Fruit fly (Drosophila melanogaster) whole organism, pupa: ENCODE measurements around the gene CG5043.

ENCODE experiments used
- CG10348 ChIP-seq: fragments of 200-800 bp; sonication (Bioruptor generic); IDR thresholded peaks from 2 replicates; pipeline ENCODE4 v1.3.6; 2022; ENCODE audit warnings: missing biosample characterization, missing genetic modification characterization
- CG12605 ChIP-seq: fragments of 200-800 bp; sonication (Bioruptor generic); IDR thresholded peaks from 2 replicates; pipeline ENCODE4 v1.3.6; 2022; ENCODE audit warnings: missing biosample characterization, missing genetic modification characterization
- CG13204 ChIP-seq: fragments of 200-800 bp; sonication (Bioruptor generic); optimal IDR thresholded peaks from 2 replicates; lab custom pipeline; 2018; ENCODE audit warnings: missing biosample characterization, mild to moderate bottlenecking, missing genetic modification characterization, moderate library complexity
- CG14655 ChIP-seq: fragments of 200-800 bp; sonication (Bioruptor generic); optimal IDR thresholded peaks from 3 replicates; lab custom pipeline; 2017; ENCODE audit warnings: mild to moderate bottlenecking, missing biosample characterization, missing genetic modification reagents, missing genetic modification characterization
- CG15710 ChIP-seq: fragments of 200-800 bp; sonication (Bioruptor generic); optimal IDR thresholded peaks from 2 replicates; lab custom pipeline; 2018; ENCODE audit warnings: missing biosample characterization, mild to moderate bottlenecking, missing genetic modification characterization, moderate library complexity
- CG17806 ChIP-seq: fragments of 200-800 bp; sonication (Bioruptor generic); optimal IDR thresholded peaks from 2 replicates; lab custom pipeline; 2018; ENCODE audit warnings: missing biosample characterization, mild to moderate bottlenecking, missing genetic modification characterization, moderate library complexity
- CG32121 ChIP-seq: fragments of 200-800 bp; sonication (Bioruptor generic); IDR thresholded peaks from 2 replicates; pipeline ENCODE4 v1.3.6; 2022; ENCODE audit warnings: missing biosample characterization, missing genetic modification characterization
- CG34367 ChIP-seq: fragments of 200-800 bp; sonication (Bioruptor generic); optimal IDR thresholded peaks from 2 replicates; lab custom pipeline; 2018; ENCODE audit warnings: missing biosample characterization, mild to moderate bottlenecking, missing genetic modification characterization
- CG4496 ChIP-seq: fragments of 200-800 bp; sonication (Bioruptor generic); IDR thresholded peaks from 3 replicates; pipeline ENCODE4 v1.3.6; 2022; ENCODE audit warnings: missing biosample characterization, missing genetic modification characterization
- CG8159 ChIP-seq: fragments of 200-800 bp; sonication (Bioruptor generic); optimal IDR thresholded peaks from 3 replicates; lab custom pipeline; 2018; ENCODE audit warnings: missing biosample characterization, mild to moderate bottlenecking, missing genetic modification characterization, moderate library complexity
- CG8301 ChIP-seq: fragments of 200-800 bp; sonication (Bioruptor generic); optimal IDR thresholded peaks from 2 replicates; lab custom pipeline; 2018; ENCODE audit warnings: missing biosample characterization, mild to moderate bottlenecking, missing genetic modification characterization
- CG9948 ChIP-seq: fragments of 200-800 bp; sonication (Bioruptor generic); optimal IDR thresholded peaks from 2 replicates; lab custom pipeline; 2018; ENCODE audit warnings: missing biosample characterization, mild to moderate bottlenecking, missing genetic modification characterization, moderate library complexity
- D1 ChIP-seq: fragments of 200-800 bp; sonication (Bioruptor generic); optimal IDR thresholded peaks from 2 replicates; lab custom pipeline; 2018; ENCODE audit warnings: missing biosample characterization, mild to moderate bottlenecking, missing genetic modification characterization, moderate library complexity
- EcR ChIP-seq: fragments of 200-800 bp; sonication (Bioruptor generic); optimal IDR thresholded peaks from 3 replicates; lab custom pipeline; 2019; ENCODE audit warnings: missing biosample characterization, missing genetic modification characterization, mild to moderate bottlenecking, moderate library complexity, missing genetic modification reagents
- Ets98B ChIP-seq: fragments of 200-800 bp; sonication (Bioruptor generic); IDR thresholded peaks from 2 replicates; pipeline ENCODE4 v1.3.6; 2022; ENCODE audit warnings: missing biosample characterization, missing genetic modification characterization
- Pif1A ChIP-seq: fragments of 200-800 bp; sonication (Bioruptor generic); optimal IDR thresholded peaks from 3 replicates; lab custom pipeline; 2016; ENCODE audit warnings: missing biosample characterization, missing genetic modification characterization
- Pif1B ChIP-seq: fragments of 200-800 bp; sonication (Bioruptor generic); optimal IDR thresholded peaks from 3 replicates; lab custom pipeline; 2016; ENCODE audit warnings: missing biosample characterization, missing genetic modification characterization
- Snoo ChIP-seq: fragments of 200-800 bp; sonication (Bioruptor generic); optimal IDR thresholded peaks from 3 replicates; lab custom pipeline; 2017; ENCODE audit warnings: missing biosample characterization, mild to moderate bottlenecking, missing genetic modification characterization, inconsistent platforms
- fd96Ca ChIP-seq: fragments of 200-800 bp; sonication (Bioruptor generic); IDR thresholded peaks from 3 replicates; pipeline ENCODE4 v1.3.6; 2022; ENCODE audit warnings: missing biosample characterization, missing genetic modification characterization
- gl ChIP-seq: fragments of 200-800 bp; sonication (Bioruptor generic); optimal IDR thresholded peaks from 2 replicates; lab custom pipeline; 2018; ENCODE audit warnings: missing biosample characterization, mild to moderate bottlenecking, missing genetic modification characterization
- rn ChIP-seq: fragments of 200-800 bp; sonication (Bioruptor generic); IDR thresholded peaks from 2 replicates; pipeline ENCODE4 v1.3.6; 2022; ENCODE audit warnings: missing biosample characterization, missing genetic modification characterization

The CG5043 gene

DNA sequence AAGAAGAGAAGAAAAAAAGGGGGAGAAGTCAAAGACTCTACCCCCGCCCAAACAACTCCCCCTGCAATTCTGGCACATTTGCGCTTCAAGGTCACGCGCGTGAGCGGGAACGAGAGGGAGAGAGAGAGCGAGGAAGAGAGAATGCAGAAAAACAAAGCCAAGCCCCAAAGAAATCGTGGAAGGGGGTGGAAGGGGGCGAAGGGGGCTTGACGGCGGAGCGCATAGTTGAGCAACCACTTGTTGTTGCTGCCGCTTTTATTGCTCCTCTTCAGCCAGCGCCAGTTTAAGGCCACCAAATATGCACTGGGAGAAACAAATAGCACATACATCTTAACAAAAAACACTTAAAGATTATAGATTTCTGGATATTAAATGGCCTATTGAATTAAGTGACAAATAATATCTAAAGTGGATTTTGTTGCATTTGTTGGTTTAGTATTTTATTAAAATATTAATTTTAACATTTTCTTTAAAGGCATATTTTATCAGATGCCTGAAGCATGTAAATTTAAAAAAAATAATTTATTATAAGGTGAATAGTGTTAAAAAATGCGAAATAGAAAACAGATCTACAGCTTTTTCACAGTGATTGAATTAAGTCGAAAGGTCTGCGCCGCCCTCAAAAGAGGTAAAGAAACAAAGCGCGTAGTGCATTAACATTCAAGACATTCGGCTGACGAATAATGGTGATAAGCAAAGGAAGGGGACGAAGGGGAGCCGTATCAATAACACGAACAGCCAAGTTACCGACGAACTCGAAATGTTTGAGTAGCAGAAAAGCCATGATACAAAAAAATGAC, 3.7 kb upstream of the CG5043 start:
- TF ChIP-seq CG8159 (tag; lab: Kevin White, UChicago) (peak; percentile 99), EcR (GFP tag; lab: Kevin White, UChicago) (peak; percentile 98), fd96Ca (peak; percentile 67; the same call in 2 of the 3 replicates), rn (GFP tag; lab: Robert Waterston, UW) (peak; percentile 78), CG10348 (GFP tag; lab: Robert Waterston, UW) (peak; percentile 53; the same call in 1 of the 2 replicates), Ets98B (peak; percentile 42; the same call in 1 of the 2 replicates), CG4496 (GFP tag; lab: Robert Waterston, UW) (peak; percentile 89), CG14655 (GFP tag; lab: Kevin White, UChicago) (peak; percentile 95), CG34367 (tag; lab: Kevin White, UChicago) (peak; percentile 84), CG13204 (GFP tag; lab: Kevin White, UChicago) (peak; percentile 79), CG15710 (tag; lab: Kevin White, UChicago) (peak; percentile 98), CG17806 (tag; lab: Kevin White, UChicago) (peak; percentile 99), Snoo (tag; lab: Kevin White, UChicago) (peak; percentile 93), CG9948 (peak; percentile 99), Pif1A (GFP tag; lab: Kevin White, UChicago) (peak; percentile 65), CG12605 (GFP tag; lab: Robert Waterston, UW) (peak; percentile 89), CG32121 (GFP tag; lab: Robert Waterston, UW) (peak; percentile 88), gl (tag; lab: Kevin White, UChicago) (peak; percentile 86), CG8301 (tag; lab: Kevin White, UChicago) (peak; percentile 93), Pif1B (GFP tag; lab: Kevin White, UChicago) (peak; percentile 42), D1 (tag; lab: Kevin White, UChicago) (peak; percentile 99)

DNA sequence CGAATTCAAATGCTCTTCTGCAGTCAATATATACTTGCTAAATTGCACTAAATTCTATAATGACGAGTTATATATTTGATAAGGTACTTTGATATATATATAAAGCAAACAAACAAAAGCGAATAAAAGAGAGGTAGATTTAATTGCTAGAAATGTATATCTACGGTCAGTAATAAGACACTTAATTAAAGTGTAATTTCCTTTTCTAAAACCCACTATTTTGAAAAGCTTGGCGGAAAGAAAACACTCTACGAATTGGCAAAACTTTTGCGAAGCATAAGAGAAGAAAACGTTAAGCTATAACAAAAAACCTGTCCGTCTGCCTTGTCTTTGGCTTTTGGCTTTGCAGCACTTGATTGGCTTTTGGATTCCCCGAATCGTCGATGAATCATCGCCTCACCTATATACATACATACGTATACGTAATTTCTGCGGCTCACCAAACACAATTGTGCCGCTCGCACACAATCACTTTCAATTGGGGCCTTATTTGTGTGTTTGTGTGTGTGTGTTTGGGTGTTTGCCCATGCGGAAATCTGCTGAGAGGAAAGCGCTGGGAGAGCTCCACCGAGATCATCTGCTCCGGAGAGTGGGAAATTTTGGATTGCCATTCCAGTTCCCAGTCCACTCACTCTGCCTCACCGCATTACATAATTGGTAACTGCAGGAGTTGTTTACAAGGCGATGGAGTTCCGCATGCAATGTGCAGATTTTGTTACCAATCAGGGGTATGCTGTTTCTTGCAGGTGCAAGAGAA, 2.9 kb upstream of the CG5043 start:
- TF ChIP-seq rn (GFP tag; lab: Robert Waterston, UW) (no peak), EcR (GFP tag; lab: Kevin White, UChicago) (peak; percentile 37), CG34367 (tag; lab: Kevin White, UChicago) (peak; percentile 44), CG15710 (tag; lab: Kevin White, UChicago) (peak; percentile 75), fd96Ca (0 out of 3 replicates have a peak, but pooled peaks have one; percentile 44), D1 (tag; lab: Kevin White, UChicago) (peak; percentile 32), CG17806 (tag; lab: Kevin White, UChicago) (no peak)

DNA sequence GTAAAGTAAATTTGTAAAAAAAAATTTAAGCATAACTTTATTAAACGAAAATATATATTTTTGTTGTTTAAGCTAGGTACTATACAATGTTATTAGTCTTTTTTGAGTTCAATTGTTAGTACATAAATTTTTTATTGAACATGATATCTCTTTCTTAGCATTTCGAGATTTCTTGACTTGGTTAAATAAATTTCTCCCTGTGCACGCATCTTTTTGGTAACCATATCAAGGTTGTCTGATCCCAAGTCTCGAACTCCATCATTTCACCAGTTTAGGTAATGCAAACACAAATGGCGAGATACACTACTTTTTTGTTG, 2.3 kb upstream of the CG5043 start:
- peak; percentile 74 for TF ChIP-seq CG4496 (GFP tag; lab: Robert Waterston, UW)
- no peak for TF ChIP-seq EcR (GFP tag; lab: Kevin White, UChicago)
- TF ChIP-seq Ets98B, result peak; percentile 40; the same call in 1 of the 2 replicates
- TF ChIP-seq CG32121 (GFP tag; lab: Robert Waterston, UW), result peak; percentile 83
- TF ChIP-seq CG8159 (tag; lab: Kevin White, UChicago), result peak; percentile 59
- TF ChIP-seq gl (tag; lab: Kevin White, UChicago), result no peak
- TF ChIP-seq Pif1A (GFP tag; lab: Kevin White, UChicago), result peak; percentile 68
- no peak for TF ChIP-seq fd96Ca
- no peak for TF ChIP-seq CG17806 (tag; lab: Kevin White, UChicago)
- TF ChIP-seq CG34367 (tag; lab: Kevin White, UChicago), result no peak
- no peak for TF ChIP-seq CG13204 (GFP tag; lab: Kevin White, UChicago)
- TF ChIP-seq CG8301 (tag; lab: Kevin White, UChicago), result peak; percentile 48
- peak; percentile 55 for TF ChIP-seq Snoo (tag; lab: Kevin White, UChicago)
- TF ChIP-seq CG9948, result peak; percentile 43
- peak; percentile 67 for TF ChIP-seq Pif1B (GFP tag; lab: Kevin White, UChicago)
- peak; percentile 66 for TF ChIP-seq CG14655 (GFP tag; lab: Kevin White, UChicago)
- TF ChIP-seq, all 21 proteins: peak for 10

DNA sequence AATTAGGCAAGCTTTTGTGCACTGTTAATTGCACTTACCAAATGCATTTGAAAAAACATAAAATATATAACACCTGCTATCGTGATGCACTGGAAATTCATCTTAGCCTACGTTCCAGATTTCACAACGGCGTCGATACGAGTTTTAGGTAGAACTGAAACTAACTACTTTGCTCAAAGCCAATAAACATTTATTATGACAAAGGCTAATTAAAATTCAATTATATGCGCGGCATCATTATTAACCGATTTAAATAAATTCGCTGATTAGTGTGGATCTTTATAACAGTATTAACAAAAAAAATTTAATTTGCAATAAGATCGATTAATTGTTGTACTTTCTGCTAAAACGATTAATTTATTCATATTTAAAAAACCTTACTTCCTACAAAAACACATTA, 2.8 kb downstream of the CG5043 start, which contains the start of gene CG33928:
CG33928 (minus strand) TSS at position 101 of the 400 bp plus-strand sequence.
- TF ChIP-seq CG13204 (GFP tag; lab: Kevin White, UChicago), result no peak
- no peak for TF ChIP-seq CG4496 (GFP tag; lab: Robert Waterston, UW)
- TF ChIP-seq Snoo (tag; lab: Kevin White, UChicago), result no peak
- TF ChIP-seq CG34367 (tag; lab: Kevin White, UChicago), result no peak
- TF ChIP-seq CG12605 (GFP tag; lab: Robert Waterston, UW), result no peak
- TF ChIP-seq CG9948, result no peak
- TF ChIP-seq Pif1B (GFP tag; lab: Kevin White, UChicago), result no peak
- no peak for TF ChIP-seq CG8301 (tag; lab: Kevin White, UChicago)
- TF ChIP-seq gl (tag; lab: Kevin White, UChicago), result no peak
- no peak for TF ChIP-seq CG17806 (tag; lab: Kevin White, UChicago)
- TF ChIP-seq CG10348 (GFP tag; lab: Robert Waterston, UW), result no peak
- TF ChIP-seq CG14655 (GFP tag; lab: Kevin White, UChicago), result no peak
- no peak for TF ChIP-seq D1 (tag; lab: Kevin White, UChicago)
- no peak for TF ChIP-seq Ets98B
- TF ChIP-seq Pif1A (GFP tag; lab: Kevin White, UChicago), result no peak
- no peak for TF ChIP-seq fd96Ca
- no peak for TF ChIP-seq CG15710 (tag; lab: Kevin White, UChicago)
- no peak for TF ChIP-seq EcR (GFP tag; lab: Kevin White, UChicago)
- TF ChIP-seq rn (GFP tag; lab: Robert Waterston, UW), result no peak
- TF ChIP-seq CG8159 (tag; lab: Kevin White, UChicago), result no peak
